Worm (Caenorhabditis elegans): ENCODE results near the gene Y46H3A.4.
A peak's percentile ranks its signal among the peaks of the same experiment; 100 is the strongest.
"Not testable (repeated sequence)": the region's sequence is repeated elsewhere in the genome, so short reads cannot be mapped to it uniquely, and the experiment has no call there.

Gene Y46H3A.4

DNA sequence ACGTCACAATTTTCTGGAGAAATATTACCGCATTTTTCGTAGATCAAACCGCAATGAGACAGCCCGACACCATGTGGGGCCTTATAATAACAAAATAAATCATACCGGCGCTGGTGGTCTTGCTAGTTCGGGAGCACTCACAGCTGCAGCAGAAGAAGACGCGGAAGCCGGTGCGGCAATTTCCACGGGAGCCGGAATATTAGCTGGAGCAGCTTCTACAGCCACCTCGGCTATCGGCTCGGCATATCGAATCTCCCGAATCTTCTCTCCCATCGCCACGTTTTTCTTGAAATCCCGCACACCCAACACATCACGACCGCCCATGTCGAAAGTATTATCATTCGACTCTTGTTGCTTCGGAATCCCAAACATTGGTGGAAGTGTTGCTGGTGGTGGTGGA, 13.6 kb upstream of the Y46H3A.4 start:
- no peak for TF ChIP-seq hmbx-1 (tag; optimal IDR thresholded peaks at IDR 0.05)
- no peak for TF ChIP-seq sea-1 (GFP tag; conservative IDR thresholded peaks at IDR 0.05)
- no peak for TF ChIP-seq scrt-1 (GFP tag; IDR thresholded peaks at IDR 0.05)

ce11 chrV:1821287-1821686, 10.4 kb upstream of the Y46H3A.4 start, which contains the start of the genes gly-7 and mrpl-39:
Gene gly-7, minus strand, starts transcription at chrV:1821323.
Gene mrpl-39, plus strand, starts transcription at chrV:1821579.
- TF ChIP-seq ama-1 (optimal IDR thresholded peaks at IDR 0.05) (no peak), F13C5.2 (tag; optimal IDR thresholded peaks at IDR 0.05) (peak; percentile 61), tbx-11 (GFP tag; IDR thresholded peaks at IDR 0.05) (peak; percentile 46; the same call in 1 of the 2 replicates), ceh-36 (tag; optimal IDR thresholded peaks at IDR 0.05) (peak; percentile 10), hnd-1 (tag; optimal IDR thresholded peaks at IDR 0.05) (no peak), B0310.2 (tag; optimal IDR thresholded peaks at IDR 0.05) (no peak), ceh-13 (GFP tag; optimal IDR thresholded peaks at IDR 0.05) (no peak), pes-1 (GFP tag; IDR thresholded peaks at IDR 0.05) (peak; percentile 70), tbx-37 (GFP tag; conservative IDR thresholded peaks at IDR 0.05) (peak; percentile 56), tra-4 (tag; optimal IDR thresholded peaks at IDR 0.05) (no peak), aly-1 (tag; optimal IDR thresholded peaks at IDR 0.05) (no peak), hmbx-1 (tag; optimal IDR thresholded peaks at IDR 0.05) (no peak), ets-7 (tag; optimal IDR thresholded peaks at IDR 0.05) (no peak), hmg-4 (GFP tag; optimal IDR thresholded peaks at IDR 0.05) (no peak), flt-1 (GFP tag; IDR thresholded peaks at IDR 0.05) (peak; percentile 60; the same call in 1 of the 2 replicates), sea-1 (GFP tag; conservative IDR thresholded peaks at IDR 0.05) (no peak), scrt-1 (GFP tag; IDR thresholded peaks at IDR 0.05) (0 out of 2 replicates have a peak, but pooled peaks have one; percentile 68)

DNA sequence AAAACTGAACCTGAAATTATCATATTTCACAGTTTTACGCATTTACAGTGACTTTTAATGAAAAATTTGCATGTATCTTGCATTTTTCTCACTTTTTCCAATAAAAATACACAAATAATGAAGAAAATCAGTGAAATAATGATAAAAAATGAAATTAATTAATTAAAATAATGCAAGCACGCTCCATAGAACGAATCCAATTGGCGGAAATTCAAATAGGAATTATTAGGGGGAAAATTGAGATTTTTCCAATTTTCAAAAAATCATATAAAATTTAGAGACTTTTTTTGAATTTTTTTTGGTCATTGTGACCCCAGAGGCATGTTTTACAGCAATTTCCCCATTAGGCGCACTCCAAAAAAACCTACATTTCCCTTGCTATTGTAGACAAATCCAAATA, 9.8 kb upstream of the Y46H3A.4 start:
- TF ChIP-seq sea-1 (GFP tag; conservative IDR thresholded peaks at IDR 0.05) (no peak), ets-7 (tag; optimal IDR thresholded peaks at IDR 0.05) (no peak), tbx-11 (GFP tag; IDR thresholded peaks at IDR 0.05) (no peak), hmg-4 (GFP tag; optimal IDR thresholded peaks at IDR 0.05) (no peak), tbx-37 (GFP tag; conservative IDR thresholded peaks at IDR 0.05) (no peak), flt-1 (GFP tag; IDR thresholded peaks at IDR 0.05) (no peak), ama-1 (optimal IDR thresholded peaks at IDR 0.05) (no peak), scrt-1 (GFP tag; IDR thresholded peaks at IDR 0.05) (no peak), hnd-1 (tag; optimal IDR thresholded peaks at IDR 0.05) (no peak), aly-1 (tag; optimal IDR thresholded peaks at IDR 0.05) (no peak), pes-1 (GFP tag; IDR thresholded peaks at IDR 0.05) (no peak)

ce11 chrV:1820016-1820415, 9.1 kb upstream of the Y46H3A.4 start:
- TF ChIP-seq hnd-1 (tag; optimal IDR thresholded peaks at IDR 0.05) (no peak), ceh-13 (GFP tag; optimal IDR thresholded peaks at IDR 0.05) (no peak), tra-4 (tag; optimal IDR thresholded peaks at IDR 0.05) (no peak), flt-1 (GFP tag; IDR thresholded peaks at IDR 0.05) (no peak), scrt-1 (GFP tag; IDR thresholded peaks at IDR 0.05) (no peak), ama-1 (optimal IDR thresholded peaks at IDR 0.05) (no peak), hmg-4 (GFP tag; optimal IDR thresholded peaks at IDR 0.05) (no peak), tbx-37 (GFP tag; conservative IDR thresholded peaks at IDR 0.05) (no peak), ceh-36 (tag; optimal IDR thresholded peaks at IDR 0.05) (no peak), B0310.2 (tag; optimal IDR thresholded peaks at IDR 0.05) (no peak), sea-1 (GFP tag; conservative IDR thresholded peaks at IDR 0.05) (no peak), tbx-11 (GFP tag; IDR thresholded peaks at IDR 0.05) (no peak), pes-1 (GFP tag; IDR thresholded peaks at IDR 0.05) (no peak), hmbx-1 (tag; optimal IDR thresholded peaks at IDR 0.05) (no peak), aly-1 (tag; optimal IDR thresholded peaks at IDR 0.05) (no peak), F13C5.2 (tag; optimal IDR thresholded peaks at IDR 0.05) (no peak), ets-7 (tag; optimal IDR thresholded peaks at IDR 0.05) (no peak)

- not testable (repeated sequence) for TF ChIP-seq sea-1 (GFP tag; conservative IDR thresholded peaks at IDR 0.05); ets-7 (tag; optimal IDR thresholded peaks at IDR 0.05); scrt-1 (GFP tag; IDR thresholded peaks at IDR 0.05)
Measured at ce11 chrV:1814784-1815183, 3.8 kb upstream of the Y46H3A.4 start, which contains the start of gene Y46H3A.5. Gene Y46H3A.5, minus strand, starts transcription at chrV:1814884.

- TF ChIP-seq tbx-11 (GFP tag; IDR thresholded peaks at IDR 0.05) (no peak), B0310.2 (tag; optimal IDR thresholded peaks at IDR 0.05) (no peak), hmg-4 (GFP tag; optimal IDR thresholded peaks at IDR 0.05) (no peak), hmbx-1 (tag; optimal IDR thresholded peaks at IDR 0.05) (no peak), ceh-36 (tag; optimal IDR thresholded peaks at IDR 0.05) (no peak), ama-1 (optimal IDR thresholded peaks at IDR 0.05) (no peak), scrt-1 (GFP tag; IDR thresholded peaks at IDR 0.05) (no peak), sea-1 (GFP tag; conservative IDR thresholded peaks at IDR 0.05) (no peak), tra-4 (tag; optimal IDR thresholded peaks at IDR 0.05) (no peak), F13C5.2 (tag; optimal IDR thresholded peaks at IDR 0.05) (no peak)
Measured at ce11 chrV:1807160-1807559, 3.8 kb downstream of the Y46H3A.4 start, which contains the start of gene srt-42. Gene srt-42, plus strand, starts transcription at chrV:1807460.

DNA sequence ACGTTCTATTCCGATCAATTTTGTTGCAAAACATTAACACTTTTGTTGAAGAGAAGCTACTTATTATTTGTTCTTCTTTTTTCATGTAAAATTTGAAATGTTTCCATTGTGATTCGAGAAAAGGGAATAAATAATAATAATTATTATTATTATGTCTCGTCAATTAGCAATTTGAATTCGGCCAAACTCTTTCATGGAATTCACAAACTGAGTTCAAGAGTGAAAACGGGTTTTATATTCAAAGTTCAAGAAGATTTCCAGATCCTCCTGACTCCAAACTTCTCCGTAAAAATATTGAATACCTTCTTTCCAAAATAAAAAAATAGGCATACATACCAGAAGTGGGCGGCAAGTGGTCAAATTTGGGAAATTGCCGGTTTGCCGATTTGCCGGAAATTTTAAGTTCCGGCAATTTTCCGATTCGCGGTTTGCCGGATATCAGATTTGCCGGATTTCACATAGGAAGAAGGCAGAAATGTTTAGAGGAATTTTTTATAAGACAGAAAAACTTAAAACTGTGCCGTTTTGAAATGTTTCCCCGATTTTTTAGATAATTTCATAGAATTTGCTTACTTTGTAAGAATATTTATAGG, 5.1 kb downstream of the Y46H3A.4 start:
- TF ChIP-seq sea-1 (GFP tag; conservative IDR thresholded peaks at IDR 0.05) (0 out of 2 replicates have a peak, but pooled peaks have one; percentile 16), pes-1 (GFP tag; IDR thresholded peaks at IDR 0.05) (no peak), tra-4 (tag; optimal IDR thresholded peaks at IDR 0.05) (no peak), hnd-1 (tag; optimal IDR thresholded peaks at IDR 0.05) (no peak), aly-1 (tag; optimal IDR thresholded peaks at IDR 0.05) (no peak)
